Worm (Caenorhabditis elegans) whole organism, L4 larva: Measurements from ENCODE around the gene B0222.5.

Experiments
- aly-2 ChIP-seq: sonication (generic microtip); optimal IDR thresholded peaks from 2 replicates; lab custom pipeline; 2018; ENCODE audit warnings: missing biosample characterization, missing genetic modification characterization
- daf-12 ChIP-seq: fragments of 150-350 bp; optimal IDR thresholded peaks from 2 replicates; lab custom pipeline; 2014; ENCODE audit warnings: missing biosample characterization, missing genetic modification reagents, missing genetic modification characterization
- nhr-237 ChIP-seq: sonication (generic microtip); optimal IDR thresholded peaks from 2 replicates; lab custom pipeline; 2017; ENCODE audit warnings: missing biosample characterization, missing genetic modification characterization

ce11 chrV:9137618-9138017, 17.1 kb downstream of the B0222.5 start, which contains the start of gene pitr-2:
- TF ChIP-seq aly-2 (tag; lab: Kevin White, UChicago) (no peak), nhr-237 (tag; lab: Kevin White, UChicago) (no peak), daf-12 (tag; lab: Kevin White, UChicago) (no peak)
